Worm (Caenorhabditis elegans) whole organism, L1 larva: ENCODE data around the gene lrx-1.

ENCODE experiments used
- ama-1 ChIP-seq: fragments of 150-350 bp; optimal IDR thresholded peaks from 2 replicates; lab custom pipeline; 2014
- fkh-10 ChIP-seq: sonication (generic microtip); optimal IDR thresholded peaks from 2 replicates; lab custom pipeline; 2017; ENCODE audit warnings: missing biosample characterization, missing genetic modification reagents, missing genetic modification characterization
- lin-35 ChIP-seq, 2 experiments: fragments of 150-350 bp; optimal IDR thresholded peaks; 2 replicates each; lab custom pipeline; 2014; ENCODE audit warnings: missing biosample characterization in 2 of 2, missing genetic modification characterization in 2 of 2, missing genetic modification reagents in 2 of 2
- nhr-237 ChIP-seq: fragments of 150-350 bp; optimal IDR thresholded peaks from 2 replicates; lab custom pipeline; 2014; ENCODE audit warnings: missing biosample characterization, missing genetic modification characterization
- tbx-2 ChIP-seq: sonication (generic microtip); optimal IDR thresholded peaks from 2 replicates; lab custom pipeline; 2016; ENCODE audit warnings: missing genetic modification characterization, missing compliant biosample characterization

DNA sequence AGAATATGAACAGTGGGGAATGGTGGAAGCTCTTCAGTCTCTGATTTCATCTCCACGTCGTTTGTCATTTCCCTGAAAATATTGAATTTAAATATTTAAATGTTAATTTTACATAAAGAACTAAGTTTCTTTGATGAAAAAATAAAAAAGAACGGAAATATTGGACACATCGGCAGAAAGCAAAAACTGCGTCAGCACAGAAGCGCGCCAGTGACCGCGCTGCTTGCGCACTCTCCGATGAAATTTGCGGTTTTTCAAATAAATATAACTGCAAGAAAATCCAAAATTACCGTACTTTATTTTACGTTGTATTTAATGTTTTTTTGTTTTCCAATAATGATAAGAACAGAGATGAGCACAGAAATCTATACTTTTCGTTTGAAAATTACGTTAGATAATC, 39.2 kb downstream of the lrx-1 start, which contains the start of the genes srpa-68 and srh-16:
- TF ChIP-seq ama-1 (lab: Kevin White, UChicago) (peak; percentile 67), tbx-2 (tag; lab: Kevin White, UChicago) (peak; percentile 93), lin-35 (GFP tag; optimal IDR thresholded peaks at IDR 0.05; lab: Kevin White, UChicago) (peak; percentile 96 to 99), fkh-10 (GFP tag; lab: Kevin White, UChicago) (peak; percentile 77), nhr-237 (tag; lab: Kevin White, UChicago) (peak; percentile 38)
